Worm (Caenorhabditis elegans) whole organism, L2 larva: Measurements from ENCODE around the gene efk-1.

Experiments used
- C34F6.9 ChIP-seq: fragments of 150-350 bp; optimal IDR thresholded peaks from 2 replicates; lab custom pipeline; 2014; ENCODE audit warnings: missing biosample characterization, missing genetic modification characterization
- F13H6.1 ChIP-seq: sonication (generic microtip); optimal IDR thresholded peaks from 2 replicates; lab custom pipeline; 2016; ENCODE audit warnings: missing genetic modification characterization, missing compliant biosample characterization
- Y55F3AM.14 ChIP-seq: fragments of 200-800 bp; sonication (Bioruptor generic); optimal IDR thresholded peaks from 2 replicates; lab custom pipeline; 2018; ENCODE audit warnings: mild to moderate bottlenecking, missing genetic modification characterization, missing compliant biosample characterization
- ZK546.5 ChIP-seq: sonication (generic microtip); optimal IDR thresholded peaks from 2 replicates; lab custom pipeline; 2017; ENCODE audit warnings: missing biosample characterization, missing genetic modification characterization
- alr-1 ChIP-seq: fragments of 150-350 bp; optimal IDR thresholded peaks from 2 replicates; lab custom pipeline; 2014; ENCODE audit warnings: missing biosample characterization, missing genetic modification characterization
- aly-2 ChIP-seq: fragments of 150-350 bp; optimal IDR thresholded peaks from 2 replicates; lab custom pipeline; 2014; ENCODE audit warnings: missing biosample characterization, missing genetic modification characterization
- ama-1 ChIP-seq: fragments of 150-350 bp; optimal IDR thresholded peaks from 2 replicates; lab custom pipeline; 2018; ENCODE audit warnings: inconsistent platforms
- blmp-1 ChIP-seq: sonication (generic microtip); optimal IDR thresholded peaks from 2 replicates; lab custom pipeline; 2017; ENCODE audit warnings: missing genetic modification characterization, mild to moderate bottlenecking, missing compliant biosample characterization, antibody characterized with exemption, moderate library complexity; ENCODE audit not compliant: insufficient read depth
- ceh-16 ChIP-seq: fragments of 150-350 bp; optimal IDR thresholded peaks from 2 replicates; lab custom pipeline; 2014; ENCODE audit warnings: missing biosample characterization, missing genetic modification characterization
- ceh-82 ChIP-seq: fragments of 150-350 bp; optimal IDR thresholded peaks from 2 replicates; lab custom pipeline; 2014; ENCODE audit warnings: missing biosample characterization, missing genetic modification characterization
- crh-2 ChIP-seq: sonication (generic microtip); optimal IDR thresholded peaks from 2 replicates; lab custom pipeline; 2017; ENCODE audit warnings: missing biosample characterization, missing genetic modification characterization
- dmd-4 ChIP-seq: sonication (generic microtip); optimal IDR thresholded peaks from 2 replicates; lab custom pipeline; 2017; ENCODE audit warnings: missing biosample characterization, missing genetic modification characterization
- egl-27 ChIP-seq: sonication (generic microtip); optimal IDR thresholded peaks from 3 replicates; lab custom pipeline; 2017; ENCODE audit warnings: missing biosample characterization, missing genetic modification reagents, missing genetic modification characterization
- elt-3 ChIP-seq: sonication (generic microtip); optimal IDR thresholded peaks from 2 replicates; lab custom pipeline; 2017; ENCODE audit warnings: missing biosample characterization, missing genetic modification characterization
- fos-1 ChIP-seq: fragments of 150-350 bp; optimal IDR thresholded peaks from 2 replicates; lab custom pipeline; 2014; ENCODE audit warnings: missing biosample characterization, missing genetic modification characterization
- gmeb-1 ChIP-seq: fragments of 150-350 bp; optimal IDR thresholded peaks from 2 replicates; lab custom pipeline; 2014; ENCODE audit warnings: missing biosample characterization, missing genetic modification characterization
- lin-11 ChIP-seq: fragments of 150-350 bp; sonication (generic microtip); optimal IDR thresholded peaks from 2 replicates; lab custom pipeline; 2014; ENCODE audit warnings: missing biosample characterization, missing genetic modification characterization, inconsistent platforms, mixed read lengths
- lin-39 ChIP-seq: fragments of 150-350 bp; optimal IDR thresholded peaks from 2 replicates; lab custom pipeline; 2014; ENCODE audit warnings: missing biosample characterization, missing genetic modification reagents, missing genetic modification characterization
- lsy-2 ChIP-seq, 2 experiments: fragments of 150-350 bp in 1 of 2; sonication (generic microtip) in 1 of 2; optimal IDR thresholded peaks; 2 replicates each; lab custom pipeline; 2014 to 2017; ENCODE audit warnings: missing biosample characterization in 2 of 2, missing genetic modification characterization in 2 of 2
- mab-5 ChIP-seq: fragments of 150-350 bp; optimal IDR thresholded peaks from 2 replicates; lab custom pipeline; 2014; ENCODE audit warnings: missing biosample characterization, missing genetic modification characterization
- mbf-1 ChIP-seq: sonication (generic microtip); optimal IDR thresholded peaks from 2 replicates; lab custom pipeline; 2017; ENCODE audit warnings: missing biosample characterization, missing genetic modification characterization
- mdl-1 ChIP-seq, 2 experiments: fragments of 150-350 bp in 1 of 2; sonication (generic microtip) in 1 of 2; optimal IDR thresholded peaks; 2 replicates each; lab custom pipeline; 2017; ENCODE audit warnings: missing biosample characterization in 2 of 2, missing genetic modification characterization in 2 of 2
- nhr-11 ChIP-seq: fragments of 150-350 bp; optimal IDR thresholded peaks from 2 replicates; lab custom pipeline; 2014; ENCODE audit warnings: missing biosample characterization, missing genetic modification characterization
- nhr-12 ChIP-seq: fragments of 150-350 bp; optimal IDR thresholded peaks from 2 replicates; lab custom pipeline; 2014; ENCODE audit warnings: missing biosample characterization, missing genetic modification characterization
- nhr-129 ChIP-seq: fragments of 150-350 bp; optimal IDR thresholded peaks from 2 replicates; lab custom pipeline; 2014; ENCODE audit warnings: missing biosample characterization, missing genetic modification characterization
- nhr-23 ChIP-seq: fragments of 150-350 bp; optimal IDR thresholded peaks from 2 replicates; lab custom pipeline; 2014; ENCODE audit warnings: missing biosample characterization, missing genetic modification reagents, missing genetic modification characterization
- nhr-237 ChIP-seq: fragments of 150-350 bp; optimal IDR thresholded peaks from 2 replicates; lab custom pipeline; 2014; ENCODE audit warnings: missing biosample characterization, missing genetic modification characterization
- nhr-25 ChIP-seq: fragments of 150-350 bp; sonication (generic microtip); optimal IDR thresholded peaks from 3 replicates; lab custom pipeline; 2014; ENCODE audit warnings: missing biosample characterization, missing genetic modification characterization
- peb-1 ChIP-seq: fragments of 150-350 bp; optimal IDR thresholded peaks from 2 replicates; lab custom pipeline; 2014; ENCODE audit warnings: missing biosample characterization, missing genetic modification characterization
- skn-1 ChIP-seq: sonication (generic microtip); optimal IDR thresholded peaks from 2 replicates; lab custom pipeline; 2017; ENCODE audit warnings: missing biosample characterization, missing genetic modification characterization
- sma-3 ChIP-seq: sonication (generic microtip); optimal IDR thresholded peaks from 2 replicates; lab custom pipeline; 2016; ENCODE audit warnings: missing genetic modification reagents, missing genetic modification characterization, missing compliant biosample characterization
- sma-9 ChIP-seq, 2 experiments: fragments of 150-350 bp in 1 of 2; sonication (generic microtip) in 1 of 2; optimal IDR thresholded peaks; 2 replicates each; lab custom pipeline; 2014 to 2016; ENCODE audit warnings: missing genetic modification characterization in 2 of 2, mild to moderate bottlenecking in 1 of 2, missing biosample characterization in 1 of 2, missing compliant biosample characterization in 1 of 2, missing genetic modification reagents in 1 of 2, moderate library complexity in 1 of 2
- snpc-4 ChIP-seq: fragments of 150-350 bp; optimal IDR thresholded peaks from 2 replicates; lab custom pipeline; 2014; ENCODE audit warnings: missing biosample characterization, missing genetic modification characterization
- unc-39 ChIP-seq: fragments of 150-350 bp; optimal IDR thresholded peaks from 2 replicates; lab custom pipeline; 2014; ENCODE audit warnings: missing biosample characterization, missing genetic modification characterization
- unc-55 ChIP-seq: fragments of 150-350 bp; sonication (generic microtip); optimal IDR thresholded peaks from 3 replicates; lab custom pipeline; 2014; ENCODE audit warnings: missing biosample characterization, missing genetic modification reagents, missing genetic modification characterization
- unc-62 ChIP-seq: fragments of 150-350 bp; optimal IDR thresholded peaks from 2 replicates; lab custom pipeline; 2014; ENCODE audit warnings: missing biosample characterization, missing genetic modification reagents, missing genetic modification characterization
- zag-1 ChIP-seq: fragments of 150-350 bp; optimal IDR thresholded peaks from 2 replicates; lab custom pipeline; 2014; ENCODE audit warnings: missing biosample characterization, missing genetic modification characterization
- ztf-1 ChIP-seq: fragments of 200-800 bp; sonication (Bioruptor generic); conservative IDR thresholded peaks from 2 replicates; pipeline ENCODE4 v1.3.6; 2022; ENCODE audit warnings: missing genetic modification characterization, missing compliant biosample characterization
- ztf-11 ChIP-seq: sonication (generic microtip); optimal IDR thresholded peaks from 2 replicates; lab custom pipeline; 2017; ENCODE audit warnings: missing biosample characterization, missing genetic modification characterization
- ztf-4 ChIP-seq: fragments of 150-350 bp; optimal IDR thresholded peaks from 2 replicates; lab custom pipeline; 2014; ENCODE audit warnings: missing biosample characterization, missing genetic modification characterization

The efk-1 gene

DNA sequence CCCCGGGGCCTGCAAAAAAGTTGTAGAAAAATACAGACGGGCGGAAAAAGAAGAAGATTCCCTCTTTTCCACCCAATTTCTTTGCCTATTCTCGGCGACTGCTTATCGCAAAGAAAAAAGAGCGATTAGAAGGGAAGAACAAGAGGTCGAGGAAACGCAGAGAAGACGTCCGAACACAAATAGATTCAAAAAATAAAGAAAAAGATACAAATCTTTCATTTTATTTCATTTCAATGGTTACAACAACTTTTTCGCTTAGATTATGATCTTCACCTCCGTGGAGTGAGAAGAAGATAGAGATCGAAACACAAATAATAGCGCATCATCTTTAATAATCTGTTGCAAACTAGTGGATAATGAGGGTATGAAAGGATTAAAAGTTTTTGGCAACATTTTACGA, 36.3 kb downstream of the efk-1 start (continued):
- TF ChIP-seq sma-3 (GFP tag; lab: Kevin White, UChicago) = no peak
- peak; percentile 59 for TF ChIP-seq egl-27
- no peak for TF ChIP-seq mbf-1 (tag; lab: Kevin White, UChicago)
- no peak for TF ChIP-seq ama-1 (lab: Kevin White, UChicago)

DNA sequence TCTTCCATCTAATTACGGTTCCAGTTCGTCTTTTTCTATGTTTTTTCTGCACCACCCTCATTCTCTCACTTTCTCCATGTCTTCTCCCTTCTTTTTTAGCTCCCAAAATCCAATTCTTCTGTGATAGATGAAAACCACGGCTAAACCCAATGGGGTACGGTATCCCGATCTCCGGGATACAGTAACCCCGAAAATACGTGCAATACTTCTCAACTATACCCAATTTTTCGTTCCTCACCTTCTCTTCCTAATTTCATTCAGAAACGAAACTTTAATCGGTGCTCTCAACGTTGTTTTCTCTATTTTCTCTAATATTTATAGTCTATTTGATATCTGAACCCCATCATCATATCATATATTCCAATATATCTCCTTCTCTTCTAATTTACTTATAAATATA, 44.7 kb downstream of the efk-1 start:
- TF ChIP-seq lin-11 (no peak), ceh-16 (tag; lab: Kevin White, UChicago) (no peak), elt-3 (tag; lab: Kevin White, UChicago) (no peak), crh-2 (tag; lab: Kevin White, UChicago) (peak; percentile 37), ztf-4 (tag; lab: Kevin White, UChicago) (peak; percentile 35), snpc-4 (tag; lab: Kevin White, UChicago) (no peak), Y55F3AM.14 (peak; percentile 55), ama-1 (lab: Kevin White, UChicago) (peak; percentile 37), unc-55 (GFP tag; lab: Kevin White, UChicago) (no peak), nhr-237 (no peak)

DNA sequence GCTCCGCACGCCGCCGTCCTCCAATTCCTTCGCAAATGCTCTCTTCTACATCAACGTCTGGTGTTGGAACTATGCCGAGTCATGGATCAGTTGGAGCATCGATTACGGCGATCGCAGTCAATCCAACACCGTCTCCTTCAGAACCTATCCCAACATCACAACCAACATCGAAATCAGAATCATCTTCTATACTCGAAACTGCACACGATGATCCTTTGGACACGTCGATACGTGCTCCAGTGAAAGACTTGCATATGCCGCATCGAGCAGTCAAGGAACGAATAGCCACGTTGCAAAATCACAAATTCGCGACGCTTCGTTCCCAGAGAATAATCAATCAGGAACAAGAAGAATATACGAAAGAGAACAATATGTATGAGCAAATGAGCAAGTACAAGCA, 47.4 kb downstream of the efk-1 start:
- TF ChIP-seq crh-2 (tag; lab: Kevin White, UChicago) (no peak), ZK546.5 (tag; lab: Kevin White, UChicago) (no peak)

DNA sequence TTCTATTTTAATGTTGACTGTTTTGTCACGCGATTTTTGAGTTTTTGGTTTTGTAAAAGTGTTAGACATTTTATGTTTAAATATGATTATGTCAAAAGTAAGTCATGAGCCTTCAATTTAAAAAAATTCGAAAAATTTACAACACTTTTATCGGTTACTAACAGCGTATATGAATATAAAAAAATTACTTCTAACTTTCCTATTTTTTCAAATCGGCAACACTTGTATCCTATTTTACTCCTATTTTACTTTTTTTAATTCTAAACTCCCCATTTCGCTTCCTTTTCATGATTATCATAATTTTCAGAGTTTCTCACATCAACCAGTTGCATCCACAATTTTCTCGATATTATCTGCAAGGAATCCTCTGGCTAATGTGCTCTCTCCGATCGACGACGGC, 50.0 kb downstream of the efk-1 start, which contains the start of gene kin-18:
Gene kin-18 (plus strand): TSS at position 301 of the 400 bp plus-strand sequence.
- no peak for TF ChIP-seq unc-55 (GFP tag; lab: Kevin White, UChicago)
- TF ChIP-seq blmp-1 (tag; lab: Kevin White, UChicago) = no peak

DNA sequence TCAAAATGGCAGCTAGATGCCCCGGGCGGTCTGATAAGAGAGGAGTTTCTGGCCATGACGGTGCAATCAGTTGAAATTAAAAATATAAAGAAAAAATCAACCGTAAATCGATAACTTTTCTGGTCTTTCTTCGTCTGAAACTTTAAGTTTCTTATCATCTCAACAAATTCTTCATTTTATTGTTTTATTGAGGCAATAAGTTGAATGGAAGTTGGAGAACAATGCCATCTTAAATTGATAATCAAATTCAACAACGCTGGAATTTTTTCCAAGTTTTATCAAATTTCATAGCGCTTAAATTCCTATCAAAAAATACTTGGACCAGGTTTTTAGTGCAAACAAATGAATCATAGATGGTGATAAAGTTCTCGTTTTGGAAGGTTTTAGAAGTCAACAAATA, 51.4 kb downstream of the efk-1 start:
- TF ChIP-seq fos-1 (tag; lab: Kevin White, UChicago) = peak; percentile 87
- no peak for TF ChIP-seq elt-3 (tag; lab: Kevin White, UChicago)
- TF ChIP-seq gmeb-1 (tag; lab: Kevin White, UChicago) = peak; percentile 13

DNA sequence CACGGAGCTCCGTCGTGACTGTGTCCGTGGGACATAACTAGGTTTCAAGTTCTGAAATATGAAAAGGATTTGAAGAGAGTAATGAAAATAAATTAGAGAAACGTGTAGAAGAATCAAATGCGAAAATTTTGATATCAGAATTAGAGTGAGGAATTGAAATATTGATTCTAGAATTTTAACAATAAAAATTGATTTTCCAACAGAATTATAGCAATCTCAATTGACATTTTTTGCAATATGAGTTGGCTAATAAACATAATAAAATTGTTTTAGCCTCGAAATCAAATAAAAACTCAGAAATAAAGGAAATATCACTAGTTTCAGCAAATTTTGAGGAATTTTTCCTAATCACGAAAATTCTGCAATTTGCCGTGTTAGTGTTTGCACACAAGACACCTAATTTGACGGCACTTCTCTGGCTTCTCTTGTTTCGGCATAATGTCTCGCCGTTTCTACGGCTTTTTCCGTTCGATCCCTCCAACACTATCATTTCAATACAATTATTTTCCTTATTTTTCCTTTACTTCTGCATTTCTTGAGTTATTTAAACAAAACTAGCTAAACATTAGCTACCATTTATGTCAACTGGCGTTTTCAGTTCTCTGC, 52.0 kb downstream of the efk-1 start, which contains the start of gene nmt-1:
Gene nmt-1 (minus strand): TSS at position 51 of the 606 bp plus-strand sequence.
- TF ChIP-seq aly-2 (tag; lab: Kevin White, UChicago) (no peak), C34F6.9 (tag; lab: Kevin White, UChicago) (peak; percentile 60), zag-1 (tag; lab: Kevin White, UChicago) (no peak), sma-3 (GFP tag; lab: Kevin White, UChicago) (peak; percentile 0), lin-39 (tag; lab: Kevin White, UChicago) (no peak), nhr-237 (no peak), fos-1 (tag; lab: Kevin White, UChicago) (no peak), ama-1 (lab: Kevin White, UChicago) (no peak), nhr-11 (tag; lab: Kevin White, UChicago) (no peak), egl-27 (no peak), F13H6.1 (tag; lab: Kevin White, UChicago) (peak; percentile 11), gmeb-1 (tag; lab: Kevin White, UChicago) (peak; percentile 46), crh-2 (tag; lab: Kevin White, UChicago) (no peak), peb-1 (tag; lab: Kevin White, UChicago) (no peak), nhr-23 (tag; lab: Kevin White, UChicago) (no peak), nhr-129 (tag; lab: Kevin White, UChicago) (peak; percentile 61), ceh-82 (no peak), skn-1 (no peak), unc-39 (tag; lab: Kevin White, UChicago) (no peak), Y55F3AM.14 (no peak), unc-62 (GFP tag; lab: Kevin White, UChicago) (no peak), dmd-4 (tag; lab: Kevin White, UChicago) (no peak), lsy-2 (tag; optimal IDR thresholded peaks at IDR 0.05; lab: Kevin White, UChicago) (peak; percentile 49 to 72), nhr-12 (tag; lab: Kevin White, UChicago) (no peak), ztf-1 (GFP tag; lab: Robert Waterston, UW) (no peak), sma-9 (GFP tag; optimal IDR thresholded peaks at IDR 0.05; lab: Kevin White, UChicago) (peak; percentile 52), sma-9 (tag; optimal IDR thresholded peaks at IDR 0.05; lab: Kevin White, UChicago) (no peak), ztf-11 (tag; lab: Kevin White, UChicago) (no peak), alr-1 (tag; lab: Kevin White, UChicago) (no peak), nhr-25 (tag; lab: Kevin White, UChicago) (peak; percentile 42), mdl-1 (tag; optimal IDR thresholded peaks at IDR 0.05; lab: Kevin White, UChicago) (no peak), ztf-4 (tag; lab: Kevin White, UChicago) (no peak), mab-5 (tag; lab: Kevin White, UChicago) (peak; percentile 24), elt-3 (tag; lab: Kevin White, UChicago) (no peak), mbf-1 (tag; lab: Kevin White, UChicago) (no peak), ZK546.5 (tag; lab: Kevin White, UChicago) (no peak), blmp-1 (tag; lab: Kevin White, UChicago) (no peak)
